Fruit fly (Drosophila melanogaster): ENCODE measurements around the gene Cby.

The Cby gene

dm6 chr3R:21869464-21870100 lies 1.8 kb downstream of the Cby start, which contains the start of gene CG31174:
Gene CG31174, minus strand, starts transcription at chr3R:21869514.
- TF ChIP-seq pad (GFP tag; optimal IDR thresholded peaks at IDR 0.05) (no peak), CG33017 (tag; optimal IDR thresholded peaks at IDR 0.05) (no peak), kay (GFP tag; ENCODE audit: borderline replicate concordance) (peak; percentile 53), toe (GFP tag; optimal IDR thresholded peaks at IDR 0.05) (no peak), bab1 (GFP tag; optimal IDR thresholded peaks at IDR 0.05) (no peak)

dm6 chr3R:21870158-21870971 lies 2.6 kb downstream of the Cby start, which contains the start of gene CG31431:
Gene CG31431, plus strand, starts transcription at chr3R:21870681.
- TF ChIP-seq CG12768 (GFP tag; optimal IDR thresholded peaks at IDR 0.05), result peak; percentile 95
- peak; percentile 93 for TF ChIP-seq CG33017 (tag; optimal IDR thresholded peaks at IDR 0.05)
- TF ChIP-seq bab1 (GFP tag; optimal IDR thresholded peaks at IDR 0.05), result peak; percentile 98
- peak; percentile 96 for TF ChIP-seq CG7101 (tag; optimal IDR thresholded peaks at IDR 0.05)
- TF ChIP-seq cic (GFP tag; optimal IDR thresholded peaks at IDR 0.05), result peak; percentile 90
- peak; percentile 90 for TF ChIP-seq tj (GFP tag; optimal IDR thresholded peaks at IDR 0.05)
- peak; percentile 93 for TF ChIP-seq pad (GFP tag; optimal IDR thresholded peaks at IDR 0.05)
- TF ChIP-seq CG1620 (GFP tag; optimal IDR thresholded peaks at IDR 0.05), result peak; percentile 86
- TF ChIP-seq CG7045 (GFP tag; optimal IDR thresholded peaks at IDR 0.05), result peak; percentile 97
- peak; percentile 88 for TF ChIP-seq Crg-1 (GFP tag; optimal IDR thresholded peaks at IDR 0.05)
- TF ChIP-seq CG5204 (GFP tag; optimal IDR thresholded peaks at IDR 0.05), result peak; percentile 95
- TF ChIP-seq ovo (GFP tag; optimal IDR thresholded peaks at IDR 0.05), result peak; percentile 87
- peak; percentile 91 for TF ChIP-seq toe (GFP tag; optimal IDR thresholded peaks at IDR 0.05)
- TF ChIP-seq kay (GFP tag; ENCODE audit: borderline replicate concordance), result peak; percentile 97
- peak; percentile 95 for TF ChIP-seq Hr96 (GFP tag; optimal IDR thresholded peaks at IDR 0.05)
- TF ChIP-seq Clk (GFP tag; optimal IDR thresholded peaks at IDR 0.05), result peak; percentile 94
- TF ChIP-seq CG14711 (tag; optimal IDR thresholded peaks at IDR 0.05), result peak; percentile 90
- TF ChIP-seq cnc (optimal IDR thresholded peaks at IDR 0.05), result no peak
- TF ChIP-seq CG11617 (GFP tag; optimal IDR thresholded peaks at IDR 0.05), result peak; percentile 96
- peak; percentile 88 for TF ChIP-seq Mnt (GFP tag; optimal IDR thresholded peaks at IDR 0.05)

- TF ChIP-seq Mnt (GFP tag; optimal IDR thresholded peaks at IDR 0.05), result no peak
- TF ChIP-seq kay (GFP tag; ENCODE audit: borderline replicate concordance), result peak; percentile 72
- no peak for TF ChIP-seq CG11617 (GFP tag; optimal IDR thresholded peaks at IDR 0.05)
- TF ChIP-seq cic (GFP tag; optimal IDR thresholded peaks at IDR 0.05), result peak; percentile 52
These were observed 3.6 kb downstream of the Cby start for dm6 chr3R:21871348-21871940.

- no peak for TF ChIP-seq Mnt (GFP tag; optimal IDR thresholded peaks at IDR 0.05)
- no peak for TF ChIP-seq cic (GFP tag; optimal IDR thresholded peaks at IDR 0.05)
- TF ChIP-seq CG1620 (GFP tag; optimal IDR thresholded peaks at IDR 0.05), result no peak
- no peak for TF ChIP-seq bab1 (GFP tag; optimal IDR thresholded peaks at IDR 0.05)
- TF ChIP-seq cnc (optimal IDR thresholded peaks at IDR 0.05), result no peak
- peak; percentile 34 for TF ChIP-seq kay (GFP tag; ENCODE audit: borderline replicate concordance)
- TF ChIP-seq CG11617 (GFP tag; optimal IDR thresholded peaks at IDR 0.05), result no peak
These were observed 5.6 kb downstream of the Cby start, which contains the start of gene CG31178 for dm6 chr3R:21873439-21873838. Gene CG31178, plus strand, starts transcription at chr3R:21873739.

dm6 chr3R:21874982-21875466 lies 7.2 kb downstream of the Cby start, which contains the start of gene CG6656:
Gene CG6656, plus strand, starts transcription at chr3R:21875293.
- TF ChIP-seq toe (GFP tag; optimal IDR thresholded peaks at IDR 0.05) (no peak), CG7045 (GFP tag; optimal IDR thresholded peaks at IDR 0.05) (peak; percentile 17), CG11617 (GFP tag; optimal IDR thresholded peaks at IDR 0.05) (peak; percentile 8), Crg-1 (GFP tag; optimal IDR thresholded peaks at IDR 0.05) (no peak), CG12768 (GFP tag; optimal IDR thresholded peaks at IDR 0.05) (peak; percentile 22), Mnt (GFP tag; optimal IDR thresholded peaks at IDR 0.05) (peak; percentile 90), cic (GFP tag; optimal IDR thresholded peaks at IDR 0.05) (peak; percentile 9), Clk (GFP tag; optimal IDR thresholded peaks at IDR 0.05) (no peak), cnc (optimal IDR thresholded peaks at IDR 0.05) (no peak), CG1620 (GFP tag; optimal IDR thresholded peaks at IDR 0.05) (no peak), ovo (GFP tag; optimal IDR thresholded peaks at IDR 0.05) (no peak), bab1 (GFP tag; optimal IDR thresholded peaks at IDR 0.05) (peak; percentile 5), CG7101 (tag; optimal IDR thresholded peaks at IDR 0.05) (no peak), CG5204 (GFP tag; optimal IDR thresholded peaks at IDR 0.05) (no peak), pad (GFP tag; optimal IDR thresholded peaks at IDR 0.05) (no peak), Hr96 (GFP tag; optimal IDR thresholded peaks at IDR 0.05) (peak; percentile 58), kay (GFP tag; ENCODE audit: borderline replicate concordance) (no peak), tj (GFP tag; optimal IDR thresholded peaks at IDR 0.05) (no peak), CG14711 (tag; optimal IDR thresholded peaks at IDR 0.05) (peak; percentile 28), CG33017 (tag; optimal IDR thresholded peaks at IDR 0.05) (peak; percentile 12)

dm6 chr3R:21877636-21878035 lies 9.8 kb downstream of the Cby start, which contains the start of gene P5CDh2:
Gene P5CDh2, plus strand, starts transcription at chr3R:21877936.
- TF ChIP-seq Clk (GFP tag; optimal IDR thresholded peaks at IDR 0.05) (no peak), CG7045 (GFP tag; optimal IDR thresholded peaks at IDR 0.05) (no peak), pad (GFP tag; optimal IDR thresholded peaks at IDR 0.05) (no peak), Mnt (GFP tag; optimal IDR thresholded peaks at IDR 0.05) (no peak), cnc (optimal IDR thresholded peaks at IDR 0.05) (no peak), Crg-1 (GFP tag; optimal IDR thresholded peaks at IDR 0.05) (no peak), kay (GFP tag; ENCODE audit: borderline replicate concordance) (no peak), CG5204 (GFP tag; optimal IDR thresholded peaks at IDR 0.05) (no peak), CG14711 (tag; optimal IDR thresholded peaks at IDR 0.05) (no peak), ovo (GFP tag; optimal IDR thresholded peaks at IDR 0.05) (no peak), cic (GFP tag; optimal IDR thresholded peaks at IDR 0.05) (no peak), CG11617 (GFP tag; optimal IDR thresholded peaks at IDR 0.05) (no peak), bab1 (GFP tag; optimal IDR thresholded peaks at IDR 0.05) (no peak), toe (GFP tag; optimal IDR thresholded peaks at IDR 0.05) (no peak)

All from whole organism, adult.